Fruit fly (Drosophila melanogaster) whole organism, embryonic: ENCODE results near the gene rec.

ENCODE experiments used
- Abd-B ChIP-seq: fragments of 200-800 bp; sonication (Bioruptor generic); optimal IDR thresholded peaks from 2 replicates; lab custom pipeline; 2018; ENCODE audit warnings: missing biosample characterization, mild to moderate bottlenecking, missing genetic modification characterization, moderate library complexity
- Bdp1 ChIP-seq: fragments of 200-800 bp; sonication (Bioruptor generic); optimal IDR thresholded peaks from 3 replicates; lab custom pipeline; 2016; ENCODE audit warnings: missing biosample characterization, missing genetic modification characterization
- Bgb ChIP-seq: fragments of 200-800 bp; sonication (Bioruptor generic); IDR thresholded peaks from 2 replicates; pipeline ENCODE4 v1.3.6; 2022; ENCODE audit warnings: missing biosample characterization, missing genetic modification characterization; ENCODE audit not compliant: partially characterized antibody
- BtbVII ChIP-seq: fragments of 200-800 bp; sonication (Bioruptor generic); optimal IDR thresholded peaks from 3 replicates; lab custom pipeline; 2017; ENCODE audit warnings: missing biosample characterization, mild to moderate bottlenecking, missing genetic modification characterization
- CG10431 ChIP-seq: fragments of 200-800 bp; sonication (Bioruptor generic); optimal IDR thresholded peaks from 3 replicates; lab custom pipeline; 2018; ENCODE audit warnings: missing biosample characterization, mild to moderate bottlenecking, missing genetic modification characterization
- CG12299 ChIP-seq: fragments of 200-800 bp; sonication (Bioruptor generic); optimal IDR thresholded peaks from 2 replicates; lab custom pipeline; 2018; ENCODE audit warnings: missing biosample characterization, mild to moderate bottlenecking, missing genetic modification characterization
- CG13123 ChIP-seq: fragments of 200-800 bp; sonication (Bioruptor generic); optimal IDR thresholded peaks from 2 replicates; lab custom pipeline; 2016; ENCODE audit warnings: missing biosample characterization, missing genetic modification characterization
- CG14965 ChIP-seq: fragments of 200-800 bp; sonication (Bioruptor generic); optimal IDR thresholded peaks from 2 replicates; lab custom pipeline; 2016; ENCODE audit warnings: missing biosample characterization, missing genetic modification characterization, borderline replicate concordance
- CG15073 ChIP-seq: fragments of 200-800 bp; sonication (Bioruptor generic); optimal IDR thresholded peaks from 2 replicates; lab custom pipeline; 2016; ENCODE audit warnings: missing biosample characterization, missing genetic modification characterization
- CG1602 ChIP-seq: fragments of 200-800 bp; sonication (Bioruptor generic); optimal IDR thresholded peaks from 3 replicates; lab custom pipeline; 2016; ENCODE audit warnings: missing biosample characterization, missing genetic modification characterization
- CG17568 ChIP-seq: fragments of 200-800 bp; sonication (Bioruptor generic); optimal IDR thresholded peaks from 2 replicates; lab custom pipeline; 2018; ENCODE audit warnings: missing biosample characterization, mild to moderate bottlenecking, missing genetic modification characterization, moderate library complexity
- CG18262 ChIP-seq: fragments of 200-800 bp; optimal IDR thresholded peaks from 3 replicates; lab custom pipeline; 2019; ENCODE audit warnings: missing biosample characterization, mild to moderate bottlenecking, missing genetic modification characterization, moderate library complexity
- CG42726 ChIP-seq: fragments of 200-800 bp; sonication (Bioruptor generic); IDR thresholded peaks from 2 replicates; pipeline ENCODE4 v1.3.6; 2022; ENCODE audit warnings: missing biosample characterization, missing genetic modification characterization; ENCODE audit not compliant: partially characterized antibody
- CG4617 ChIP-seq: fragments of 200-800 bp; sonication (Bioruptor generic); optimal IDR thresholded peaks from 3 replicates; lab custom pipeline; 2016; ENCODE audit warnings: missing biosample characterization, missing genetic modification characterization, borderline replicate concordance
- CG4854 ChIP-seq: fragments of 200-800 bp; sonication (Bioruptor generic); optimal IDR thresholded peaks from 2 replicates; lab custom pipeline; 2016; ENCODE audit warnings: missing biosample characterization, missing genetic modification characterization, inconsistent platforms
- CG8765 ChIP-seq: fragments of 200-800 bp; sonication (Bioruptor generic); IDR thresholded peaks from 2 replicates; pipeline ENCODE4 v1.3.6; 2022; ENCODE audit warnings: missing biosample characterization, missing genetic modification characterization
- Camta ChIP-seq: fragments of 200-800 bp; sonication (Bioruptor generic); optimal IDR thresholded peaks from 2 replicates; lab custom pipeline; 2016; ENCODE audit warnings: missing biosample characterization, missing genetic modification characterization
- Chrac-16 ChIP-seq: fragments of 200-800 bp; sonication (Bioruptor generic); optimal IDR thresholded peaks from 3 replicates; lab custom pipeline; 2016; ENCODE audit warnings: missing biosample characterization, missing genetic modification characterization
- CoRest ChIP-seq: fragments of 200-800 bp; sonication (Bioruptor generic); optimal IDR thresholded peaks from 3 replicates; lab custom pipeline; 2018; ENCODE audit warnings: missing biosample characterization, mild to moderate bottlenecking, missing genetic modification characterization, moderate library complexity
- Dbx ChIP-seq: fragments of 200-800 bp; sonication (Bioruptor generic); IDR thresholded peaks from 3 replicates; pipeline ENCODE4 v1.3.6; 2022; ENCODE audit warnings: missing biosample characterization, missing genetic modification characterization
- Dip2 ChIP-seq: fragments of 200-800 bp; sonication (Bioruptor generic); IDR thresholded peaks from 2 replicates; pipeline ENCODE4 v1.3.6; 2022; ENCODE audit warnings: missing biosample characterization, missing genetic modification characterization
- Dll ChIP-seq: fragments of 200-800 bp; sonication (Bioruptor generic); IDR thresholded peaks from 4 replicates; pipeline ENCODE4 v1.3.6; 2022; ENCODE audit warnings: missing biosample characterization, missing genetic modification characterization; ENCODE audit not compliant: partially characterized antibody
- Dp ChIP-seq: fragments of 200-800 bp; sonication (Bioruptor generic); optimal IDR thresholded peaks from 2 replicates; lab custom pipeline; 2018; ENCODE audit warnings: missing biosample characterization, mild to moderate bottlenecking, missing genetic modification characterization, moderate library complexity
- ERR ChIP-seq: fragments of 200-800 bp; sonication (Bioruptor generic); optimal IDR thresholded peaks from 2 replicates; lab custom pipeline; 2016; ENCODE audit warnings: missing biosample characterization, missing genetic modification characterization
- H2.0 ChIP-seq: fragments of 200-800 bp; sonication (Bioruptor generic); IDR thresholded peaks from 2 replicates; pipeline ENCODE4 v1.3.6; 2022; ENCODE audit warnings: missing biosample characterization, missing genetic modification characterization
- Hand ChIP-seq: fragments of 200-800 bp; sonication (Bioruptor generic); optimal IDR thresholded peaks from 2 replicates; lab custom pipeline; 2017; ENCODE audit warnings: mild to moderate bottlenecking, missing biosample characterization, missing genetic modification reagents, missing genetic modification characterization
- Hmr ChIP-seq: fragments of 200-800 bp; sonication (Bioruptor generic); optimal IDR thresholded peaks from 3 replicates; lab custom pipeline; 2017; ENCODE audit warnings: mild to moderate bottlenecking, missing biosample characterization, missing genetic modification reagents, missing genetic modification characterization
- MBD-R2 ChIP-seq: fragments of 200-800 bp; sonication (Bioruptor generic); IDR thresholded peaks from 2 replicates; pipeline ENCODE4 v1.3.6; 2022; ENCODE audit warnings: missing biosample characterization, missing genetic modification characterization
- Mad ChIP-seq: fragments of 200-800 bp; sonication (Bioruptor generic); optimal IDR thresholded peaks from 2 replicates; lab custom pipeline; 2016; ENCODE audit warnings: missing biosample characterization, missing genetic modification characterization
- Rfx ChIP-seq: fragments of 200-800 bp; sonication (Bioruptor generic); IDR thresholded peaks from 2 replicates; pipeline ENCODE4 v1.3.6; 2022; ENCODE audit warnings: missing biosample characterization, missing genetic modification characterization
- Rx ChIP-seq: fragments of 200-800 bp; sonication (Bioruptor generic); IDR thresholded peaks from 2 replicates; pipeline ENCODE4 v1.3.6; 2022; ENCODE audit warnings: missing biosample characterization, missing genetic modification characterization
- Xbp1 ChIP-seq: fragments of 200-800 bp; sonication (Bioruptor generic); optimal IDR thresholded peaks from 3 replicates; lab custom pipeline; 2016; ENCODE audit warnings: missing biosample characterization, mild to moderate bottlenecking, missing genetic modification characterization
- ab ChIP-seq: fragments of 200-800 bp; sonication (Bioruptor generic); optimal IDR thresholded peaks from 2 replicates; lab custom pipeline; 2016; ENCODE audit warnings: missing biosample characterization, missing genetic modification characterization
- az2 ChIP-seq: fragments of 200-800 bp; sonication (Bioruptor generic); optimal IDR thresholded peaks from 3 replicates; lab custom pipeline; 2016; ENCODE audit warnings: missing biosample characterization, missing genetic modification characterization
- chm ChIP-seq: fragments of 200-800 bp; sonication (Bioruptor generic); IDR thresholded peaks from 2 replicates; pipeline ENCODE4 v1.3.6; 2022; ENCODE audit warnings: missing biosample characterization, missing genetic modification characterization
- dati ChIP-seq: fragments of 200-800 bp; sonication (Bioruptor generic); IDR thresholded peaks from 2 replicates; pipeline ENCODE4 v1.3.6; 2022; ENCODE audit warnings: missing biosample characterization, missing genetic modification characterization
- eve ChIP-seq, 2 experiments: fragments of >200 bp; optimal IDR thresholded peaks; 2 replicates each; lab custom pipeline; 2017; ENCODE audit warnings: missing biosample characterization in 2 of 2, missing genetic modification characterization in 2 of 2
- gem ChIP-seq: fragments of 200-800 bp; sonication (Bioruptor generic); optimal IDR thresholded peaks from 2 replicates; lab custom pipeline; 2019; ENCODE audit warnings: missing biosample characterization, mild to moderate bottlenecking, missing genetic modification characterization, moderate library complexity
- ind ChIP-seq: fragments of 200-800 bp; sonication (Bioruptor generic); optimal IDR thresholded peaks from 3 replicates; lab custom pipeline; 2016; ENCODE audit warnings: missing biosample characterization, missing genetic modification characterization
- lola ChIP-seq, 3 experiments: fragments of >200 bp in 2 of 3; fragments of 200-800 bp in 1 of 3; sonication (Bioruptor generic) in 1 of 3; optimal IDR thresholded peaks; 2 replicates each; lab custom pipeline; 2017 to 2019; ENCODE audit warnings: missing biosample characterization in 3 of 3, missing genetic modification characterization in 3 of 3, mild to moderate bottlenecking in 1 of 3, moderate library complexity in 1 of 3
- maf-S ChIP-seq: fragments of 200-800 bp; sonication (Bioruptor generic); optimal IDR thresholded peaks from 2 replicates; lab custom pipeline; 2016; ENCODE audit warnings: missing biosample characterization, missing genetic modification characterization
- nerfin-2 ChIP-seq: fragments of 200-800 bp; sonication (Bioruptor generic); IDR thresholded peaks from 2 replicates; pipeline ENCODE4 v1.3.6; 2022; ENCODE audit warnings: missing biosample characterization, missing genetic modification characterization; ENCODE audit not compliant: partially characterized antibody
- pnt ChIP-seq: fragments of 200-800 bp; sonication (Bioruptor generic); optimal IDR thresholded peaks from 3 replicates; lab custom pipeline; 2016; ENCODE audit warnings: missing biosample characterization, missing genetic modification characterization
- sug ChIP-seq: fragments of 200-800 bp; optimal IDR thresholded peaks from 2 replicates; lab custom pipeline; 2019; ENCODE audit warnings: missing biosample characterization, mild to moderate bottlenecking, missing genetic modification characterization, moderate library complexity
- tin ChIP-seq: fragments of 200-800 bp; sonication (Bioruptor generic); optimal IDR thresholded peaks from 3 replicates; lab custom pipeline; 2016; ENCODE audit warnings: missing biosample characterization, missing genetic modification characterization
- toy ChIP-seq: fragments of 200-800 bp; sonication (Bioruptor generic); IDR thresholded peaks from 2 replicates; pipeline ENCODE4 v1.3.6; 2022; ENCODE audit warnings: missing biosample characterization, missing genetic modification characterization
- tup ChIP-seq: fragments of 200-800 bp; sonication (Bioruptor generic); optimal IDR thresholded peaks from 2 replicates; lab custom pipeline; 2016; ENCODE audit warnings: missing biosample characterization, mild to moderate bottlenecking, missing genetic modification characterization, moderate library complexity
- wek ChIP-seq: fragments of 200-800 bp; sonication (Bioruptor generic); optimal IDR thresholded peaks from 3 replicates; lab custom pipeline; 2018; ENCODE audit warnings: missing biosample characterization, mild to moderate bottlenecking, missing genetic modification characterization, moderate library complexity

The rec gene

dm6 chr3R:15836864-15837824 is 4.7 kb upstream of the rec start, which contains the start of the genes ND-23 and spn-E (continued):
- TF ChIP-seq CoRest (tag; lab: Kevin White, UChicago) (peak; percentile 81), CG15073 (GFP tag; lab: Kevin White, UChicago) (no peak), CG4854 (GFP tag; lab: Kevin White, UChicago) (no peak), CG17568 (no peak), ind (GFP tag; lab: Kevin White, UChicago) (peak; percentile 59), tin (GFP tag; lab: Kevin White, UChicago) (peak; percentile 43), CG1602 (GFP tag; lab: Kevin White, UChicago) (peak; percentile 49), Xbp1 (GFP tag; lab: Kevin White, UChicago) (peak; percentile 45), Dbx (GFP tag; lab: Robert Waterston, UW) (peak; percentile 73; the same call in 2 of the 3 replicates), az2 (GFP tag; lab: Kevin White, UChicago) (peak; percentile 29), BtbVII (GFP tag; lab: Kevin White, UChicago) (no peak), Camta (GFP tag; lab: Kevin White, UChicago) (no peak), Rx (GFP tag; lab: Robert Waterston, UW) (no peak), toy (GFP tag; lab: Robert Waterston, UW) (no peak), Hand (GFP tag; lab: Kevin White, UChicago) (no peak), CG4617 (GFP tag; lab: Kevin White, UChicago) (peak; percentile 50), Dip2 (GFP tag; lab: Robert Waterston, UW) (no peak), Bgb (GFP tag; lab: Robert Waterston, UW) (peak; percentile 70), Dll (GFP tag; lab: Robert Waterston, UW) (peak; percentile 94), tup (no peak), CG8765 (no peak), CG18262 (peak; percentile 69), ab (GFP tag; lab: Kevin White, UChicago) (no peak), maf-S (GFP tag; lab: Kevin White, UChicago) (no peak), Hmr (GFP tag; lab: Kevin White, UChicago) (peak; percentile 57), CG10431 (GFP tag; lab: Kevin White, UChicago) (no peak), pnt (no peak), CG14965 (GFP tag; lab: Kevin White, UChicago) (no peak), gem (peak; percentile 85), ERR (GFP tag; lab: Kevin White, UChicago) (no peak), CG13123 (peak; percentile 45), H2.0 (GFP tag; lab: Robert Waterston, UW) (no peak; the same call in 1 of the 2 replicates), Mad (GFP tag; lab: Kevin White, UChicago) (no peak), lola (GFP tag; optimal IDR thresholded peaks at IDR 0.05; lab: Kevin White, UChicago) (peak in 1 of 3 experiments; percentile 55), CG12299 (tag; lab: Kevin White, UChicago) (no peak), chm (GFP tag; lab: Robert Waterston, UW) (no peak), Bdp1 (GFP tag; lab: Kevin White, UChicago) (no peak), sug (tag; lab: Kevin White, UChicago) (no peak), eve (GFP tag; optimal IDR thresholded peaks at IDR 0.05; lab: Kevin White, UChicago) (no peak), wek (GFP tag; lab: Kevin White, UChicago) (peak; percentile 93), nerfin-2 (GFP tag; lab: Robert Waterston, UW) (0 out of 2 replicates have a peak, but pooled peaks have one; percentile 51), MBD-R2 (peak; percentile 30), CG42726 (GFP tag; lab: Robert Waterston, UW) (no peak), Rfx (GFP tag; lab: Robert Waterston, UW) (peak; percentile 62; the same call in 1 of the 2 replicates), Dp (GFP tag; lab: Kevin White, UChicago) (peak; percentile 80), Abd-B (peak; percentile 46), Chrac-16 (GFP tag; lab: Kevin White, UChicago) (peak; percentile 60), dati (GFP tag; lab: Robert Waterston, UW) (no peak)
